Worm (Caenorhabditis elegans): ENCODE measurements around the gene C14A6.5.

C14A6.5 gene

ce11 chrV:18162568-18162967, 2.1 kb downstream of the C14A6.5 start, which contains the start of gene C14A6.12:
Gene C14A6.12 (minus strand): TSS chrV:18162668.
- TF ChIP-seq nhr-76 (tag; optimal IDR thresholded peaks at IDR 0.05) (no peak), Y116A8C.19 (tag; optimal IDR thresholded peaks at IDR 0.05; ENCODE audit: borderline replicate concordance) (no peak), vab-15 (tag; optimal IDR thresholded peaks at IDR 0.05) (no peak), mep-1 (tag; optimal IDR thresholded peaks at IDR 0.05) (no peak), dsc-1 (tag; optimal IDR thresholded peaks at IDR 0.05) (no peak)

ce11 chrV:18161228-18161627, 3.4 kb downstream of the C14A6.5 start, which contains the start of gene C14A6.13:
Gene C14A6.13 (minus strand): TSS chrV:18161328.
- no peak for TF ChIP-seq lin-35 (GFP tag; optimal IDR thresholded peaks at IDR 0.05)
- TF ChIP-seq lin-39 (tag; optimal IDR thresholded peaks at IDR 0.05): no peak
- no peak for TF ChIP-seq dpl-1 (GFP tag; optimal IDR thresholded peaks at IDR 0.05)
- TF ChIP-seq nhr-237 (tag; optimal IDR thresholded peaks at IDR 0.05): no peak
- no peak for TF ChIP-seq irx-1 (tag; optimal IDR thresholded peaks at IDR 0.05)
- no peak for TF ChIP-seq unc-98 (GFP tag; IDR thresholded peaks at IDR 0.05)

- TF ChIP-seq tlp-1 (tag; optimal IDR thresholded peaks at IDR 0.05): no peak
- no peak for TF ChIP-seq lir-3 (tag; optimal IDR thresholded peaks at IDR 0.05; ENCODE audit: poor library complexity)
- TF ChIP-seq ceh-88 (GFP tag; IDR thresholded peaks at IDR 0.05): no peak
- no peak for TF ChIP-seq nhr-76 (tag; optimal IDR thresholded peaks at IDR 0.05)
- TF ChIP-seq ama-1 (optimal IDR thresholded peaks at IDR 0.05): no peak
- no peak for TF ChIP-seq blmp-1 (tag; optimal IDR thresholded peaks at IDR 0.05)
- no peak for TF ChIP-seq nhr-71 (tag; optimal IDR thresholded peaks at IDR 0.05)
- no peak for TF ChIP-seq nhr-28 (tag; optimal IDR thresholded peaks at IDR 0.05)
- TF ChIP-seq hlh-4 (tag; optimal IDR thresholded peaks at IDR 0.05): no peak
- no peak for TF ChIP-seq pax-3 (tag; optimal IDR thresholded peaks at IDR 0.05)
- TF ChIP-seq aly-2 (tag; optimal IDR thresholded peaks at IDR 0.05): no peak
- no peak for TF ChIP-seq C04F5.9 (tag; optimal IDR thresholded peaks at IDR 0.05)
- TF ChIP-seq ceh-82 (tag; optimal IDR thresholded peaks at IDR 0.05): no peak
- TF ChIP-seq hpl-2 (GFP tag; optimal IDR thresholded peaks at IDR 0.05): no peak
- TF ChIP-seq mef-2 (tag; optimal IDR thresholded peaks at IDR 0.05): no peak
These were observed 6.5 kb downstream of the C14A6.5 start for ce11 chrV:18158172-18158571.

ce11 chrV:18157707-18158106, 7.0 kb downstream of the C14A6.5 start, which contains the start of gene clec-48:
Gene clec-48 (plus strand): TSS chrV:18158026.
- TF ChIP-seq alr-1 (tag; optimal IDR thresholded peaks at IDR 0.05; ENCODE audit: borderline replicate concordance) (no peak), efl-1 (optimal IDR thresholded peaks at IDR 0.05) (no peak), efl-1 (GFP tag; optimal IDR thresholded peaks at IDR 0.05 in 1 of 2) (peak in 1 of 2 experiments; percentile 57), lin-14 (GFP tag; optimal IDR thresholded peaks at IDR 0.05) (no peak)

- no peak for TF ChIP-seq nhr-84 (tag; optimal IDR thresholded peaks at IDR 0.05)
- TF ChIP-seq C34B4.2 (tag; optimal IDR thresholded peaks at IDR 0.05): no peak
- no peak for TF ChIP-seq nhr-19 (GFP tag; conservative IDR thresholded peaks at IDR 0.05)
- no peak for TF ChIP-seq skn-1 (tag; optimal IDR thresholded peaks at IDR 0.05)
These were observed 18.6 kb downstream of the C14A6.5 start, which contains the start of gene C14A6.3 for ce11 chrV:18146077-18146476. Gene C14A6.3 (plus strand): TSS chrV:18146377.

- TF ChIP-seq efl-1 (optimal IDR thresholded peaks at IDR 0.05) (no peak), efl-1 (GFP tag; optimal IDR thresholded peaks at IDR 0.05 in 1 of 2) (peak in 1 of 2 experiments; percentile 61), unc-98 (GFP tag; IDR thresholded peaks at IDR 0.05) (no peak)
These were observed 20.2 kb downstream of the C14A6.5 start for ce11 chrV:18144442-18144841.
